Worm (Caenorhabditis elegans) whole organism, L1 larva: Measurements from ENCODE around the gene T01G5.7.

ENCODE experiments used
- C34B4.2 ChIP-seq: sonication (generic microtip); optimal IDR thresholded peaks from 2 replicates; lab custom pipeline; 2017; ENCODE audit warnings: mild to moderate bottlenecking, missing genetic modification characterization, missing compliant biosample characterization
- Y116A8C.19 ChIP-seq: sonication (generic microtip); optimal IDR thresholded peaks from 2 replicates; lab custom pipeline; 2016; ENCODE audit warnings: missing compliant biosample characterization, missing genetic modification characterization, borderline replicate concordance
- aly-2 ChIP-seq: fragments of 150-350 bp; optimal IDR thresholded peaks from 2 replicates; lab custom pipeline; 2014; ENCODE audit warnings: missing biosample characterization, missing genetic modification characterization
- blmp-1 ChIP-seq: fragments of 150-350 bp; optimal IDR thresholded peaks from 2 replicates; lab custom pipeline; 2014; ENCODE audit warnings: missing biosample characterization, missing genetic modification characterization
- ceh-63 ChIP-seq: fragments of 200-800 bp; sonication (Bioruptor generic); optimal IDR thresholded peaks from 2 replicates; lab custom pipeline; 2018; ENCODE audit warnings: mild to moderate bottlenecking, missing genetic modification characterization, missing compliant biosample characterization
- ceh-82 ChIP-seq, 3 experiments: fragments of 150-350 bp in 1 of 3; sonication (generic microtip) in 2 of 3; optimal IDR thresholded peaks; 2 replicates each; lab custom pipeline; 2014 to 2017; ENCODE audit warnings: missing biosample characterization in 3 of 3, missing genetic modification characterization in 3 of 3
- ces-1 ChIP-seq: fragments of 150-350 bp; optimal IDR thresholded peaks from 2 replicates; lab custom pipeline; 2014; ENCODE audit warnings: missing biosample characterization, missing genetic modification reagents, missing genetic modification characterization
- efl-1 ChIP-seq, 4 experiments: fragments of 150-350 bp; optimal IDR thresholded peaks in 3 of 4; peaks in 1 of 4; 1 replicate in 1 of 4; 2 replicates in 3 of 4; lab custom pipeline; 2014; ENCODE audit warnings: missing biosample characterization in 2 of 4, missing genetic modification characterization in 2 of 4, missing genetic modification reagents in 2 of 4
- egl-27 ChIP-seq, 2 experiments: fragments of 150-350 bp in 1 of 2; sonication (generic microtip); optimal IDR thresholded peaks; 3 replicates each; lab custom pipeline; 2017 to 2018; ENCODE audit warnings: missing biosample characterization in 2 of 2, missing genetic modification characterization in 2 of 2, missing genetic modification reagents in 2 of 2
- ets-5 ChIP-seq: fragments of 200-800 bp; sonication (Bioruptor generic); IDR thresholded peaks from 2 replicates; pipeline ENCODE4 v1.3.6; 2022; ENCODE audit warnings: missing genetic modification characterization, missing compliant biosample characterization
- fkh-10 ChIP-seq: sonication (generic microtip); optimal IDR thresholded peaks from 2 replicates; lab custom pipeline; 2017; ENCODE audit warnings: missing biosample characterization, missing genetic modification reagents, missing genetic modification characterization
- hlh-17 ChIP-seq: fragments of 200-800 bp; sonication (Bioruptor generic); optimal IDR thresholded peaks from 2 replicates; lab custom pipeline; 2018; ENCODE audit warnings: missing genetic modification characterization, mild to moderate bottlenecking, missing compliant biosample characterization, moderate library complexity, borderline replicate concordance
- irx-1 ChIP-seq: sonication (generic microtip); optimal IDR thresholded peaks from 2 replicates; lab custom pipeline; 2016; ENCODE audit warnings: missing genetic modification characterization, missing compliant biosample characterization
- jun-1 ChIP-seq: fragments of 150-350 bp; optimal IDR thresholded peaks from 2 replicates; lab custom pipeline; 2014; ENCODE audit warnings: missing biosample characterization, missing genetic modification reagents, missing genetic modification characterization
- lin-13 ChIP-seq: fragments of 150-350 bp; optimal IDR thresholded peaks from 2 replicates; lab custom pipeline; 2014; ENCODE audit warnings: missing biosample characterization, missing genetic modification reagents, missing genetic modification characterization
- lin-14 ChIP-seq: fragments of 200-800 bp; sonication (Bioruptor generic); optimal IDR thresholded peaks from 2 replicates; lab custom pipeline; 2018; ENCODE audit warnings: mild to moderate bottlenecking, missing genetic modification characterization, moderate library complexity, missing compliant biosample characterization
- lin-35 ChIP-seq, 2 experiments: fragments of 150-350 bp; optimal IDR thresholded peaks; 2 replicates each; lab custom pipeline; 2014; ENCODE audit warnings: missing biosample characterization in 2 of 2, missing genetic modification characterization in 2 of 2, missing genetic modification reagents in 2 of 2
- lin-39 ChIP-seq: fragments of 150-350 bp; optimal IDR thresholded peaks from 2 replicates; lab custom pipeline; 2014; ENCODE audit warnings: missing biosample characterization, missing genetic modification reagents, missing genetic modification characterization
- lir-3 ChIP-seq: sonication (generic microtip); optimal IDR thresholded peaks from 2 replicates; lab custom pipeline; 2016; ENCODE audit warnings: mild to moderate bottlenecking, missing genetic modification characterization, moderate library complexity, missing compliant biosample characterization; ENCODE audit not compliant: poor library complexity
- mdl-1 ChIP-seq, 2 experiments: fragments of 150-350 bp; optimal IDR thresholded peaks; 2 replicates each; lab custom pipeline; 2014 to 2017; ENCODE audit warnings: missing biosample characterization in 2 of 2, missing genetic modification characterization in 2 of 2, inconsistent platforms in 1 of 2
- mef-2 ChIP-seq: fragments of 150-350 bp; optimal IDR thresholded peaks from 2 replicates; lab custom pipeline; 2014; ENCODE audit warnings: missing biosample characterization, missing genetic modification characterization
- mep-1 ChIP-seq: fragments of 150-350 bp; optimal IDR thresholded peaks from 2 replicates; lab custom pipeline; 2014; ENCODE audit warnings: missing biosample characterization, missing genetic modification characterization
- nhr-11 ChIP-seq: fragments of 150-350 bp; optimal IDR thresholded peaks from 2 replicates; lab custom pipeline; 2014; ENCODE audit warnings: missing biosample characterization, missing genetic modification characterization
- nhr-19 ChIP-seq: fragments of 200-800 bp; sonication (Bioruptor generic); conservative IDR thresholded peaks from 2 replicates; pipeline ENCODE4 v1.3.6; 2022; ENCODE audit warnings: missing genetic modification characterization, missing compliant biosample characterization
- nhr-47 ChIP-seq: sonication (generic microtip); optimal IDR thresholded peaks from 2 replicates; lab custom pipeline; 2016; ENCODE audit warnings: mild to moderate bottlenecking, missing genetic modification characterization, moderate library complexity, missing compliant biosample characterization
- nhr-71 ChIP-seq: sonication (generic microtip); optimal IDR thresholded peaks from 2 replicates; lab custom pipeline; 2016; ENCODE audit warnings: mild to moderate bottlenecking, missing genetic modification characterization, moderate library complexity, missing compliant biosample characterization
- nhr-76 ChIP-seq: sonication (generic microtip); optimal IDR thresholded peaks from 2 replicates; lab custom pipeline; 2017; ENCODE audit warnings: missing biosample characterization, missing genetic modification characterization
- nhr-77 ChIP-seq: fragments of 150-350 bp; optimal IDR thresholded peaks from 2 replicates; lab custom pipeline; 2014; ENCODE audit warnings: missing biosample characterization, missing genetic modification characterization
- nhr-85 ChIP-seq: sonication (generic microtip); peaks from one replicate; lab custom pipeline; 2016; ENCODE audit warnings: missing genetic modification characterization, inconsistent platforms, missing compliant biosample characterization
- nhr-90 ChIP-seq: sonication (generic microtip); optimal IDR thresholded peaks from 2 replicates; lab custom pipeline; 2016; ENCODE audit warnings: mild to moderate bottlenecking, missing genetic modification characterization, missing compliant biosample characterization; ENCODE audit not compliant: poor library complexity
- pax-3 ChIP-seq: fragments of 200-800 bp; sonication (Bioruptor generic); optimal IDR thresholded peaks from 2 replicates; lab custom pipeline; 2018; ENCODE audit warnings: mild to moderate bottlenecking, missing genetic modification characterization, moderate library complexity, missing compliant biosample characterization
- pqm-1 ChIP-seq: sonication (generic microtip); optimal IDR thresholded peaks from 3 replicates; lab custom pipeline; 2017; ENCODE audit warnings: missing biosample characterization, missing genetic modification characterization
- rnt-1 ChIP-seq: sonication (generic microtip); optimal IDR thresholded peaks from 2 replicates; lab custom pipeline; 2016; ENCODE audit warnings: mild to moderate bottlenecking, missing genetic modification characterization, moderate library complexity, missing compliant biosample characterization
- snpc-4 ChIP-seq: fragments of 150-350 bp; optimal IDR thresholded peaks from 2 replicates; lab custom pipeline; 2014; ENCODE audit warnings: missing biosample characterization, missing genetic modification characterization
- snu-23 ChIP-seq: sonication (generic microtip); optimal IDR thresholded peaks from 2 replicates; lab custom pipeline; 2016; ENCODE audit warnings: missing genetic modification characterization, missing compliant biosample characterization
- sptf-1 ChIP-seq: fragments of 150-350 bp; optimal IDR thresholded peaks from 2 replicates; lab custom pipeline; 2014; ENCODE audit warnings: missing biosample characterization, missing genetic modification characterization
- sup-37 ChIP-seq: fragments of 200-800 bp; sonication (Bioruptor generic); optimal IDR thresholded peaks from 2 replicates; lab custom pipeline; 2018; ENCODE audit warnings: mild to moderate bottlenecking, missing genetic modification characterization, missing compliant biosample characterization
- tbx-2 ChIP-seq: sonication (generic microtip); optimal IDR thresholded peaks from 2 replicates; lab custom pipeline; 2016; ENCODE audit warnings: missing genetic modification characterization, missing compliant biosample characterization
- unc-62 ChIP-seq: fragments of 150-350 bp; optimal IDR thresholded peaks from 2 replicates; lab custom pipeline; 2014; ENCODE audit warnings: missing biosample characterization, missing genetic modification reagents, missing genetic modification characterization
- unc-98 ChIP-seq: fragments of 200-800 bp; sonication (Bioruptor generic); IDR thresholded peaks from 2 replicates; pipeline ENCODE4 v1.3.6; 2022; ENCODE audit warnings: missing genetic modification characterization, missing compliant biosample characterization

The T01G5.7 gene

ce11 chrV:15065068-15065744, 46.6 kb upstream of the T01G5.7 start, which contains the start of gene C25D7.9 (continued):
- no peak for TF ChIP-seq mef-2 (tag; lab: Kevin White, UChicago)
- no peak for TF ChIP-seq nhr-90
- TF ChIP-seq blmp-1 (tag; lab: Kevin White, UChicago), result no peak
- no peak for TF ChIP-seq hlh-17 (GFP tag; lab: Kevin White, UChicago)
- TF ChIP-seq nhr-19 (GFP tag; lab: Robert Waterston, UW), result peak; percentile 24; the same call in 1 of the 2 replicates
- TF ChIP-seq nhr-76, result no peak
- TF ChIP-seq sup-37 (GFP tag; lab: Kevin White, UChicago), result no peak
- peak; percentile 15 for TF ChIP-seq tbx-2
- TF ChIP-seq ets-5 (GFP tag; lab: Robert Waterston, UW), result no peak
- TF ChIP-seq pax-3, result peak; percentile 9
- TF ChIP-seq ceh-82 (tag; optimal IDR thresholded peaks at IDR 0.05; lab: Kevin White, UChicago), result peak in 1 of 3 experiments; percentile 32
- TF ChIP-seq nhr-77 (tag; lab: Kevin White, UChicago), result no peak
- no peak for TF ChIP-seq nhr-11 (tag; lab: Kevin White, UChicago)
- no peak for TF ChIP-seq ces-1 (GFP tag; lab: Kevin White, UChicago)
- TF ChIP-seq rnt-1 (tag; lab: Kevin White, UChicago), result peak; percentile 72
- TF ChIP-seq lir-3 (tag; lab: Kevin White, UChicago), result no peak
- TF ChIP-seq egl-27 (tag; optimal IDR thresholded peaks at IDR 0.05; lab: Kevin White, UChicago), result no peak
- no peak for TF ChIP-seq mdl-1 (tag; optimal IDR thresholded peaks at IDR 0.05; lab: Kevin White, UChicago)
- no peak for TF ChIP-seq pqm-1 (tag; lab: Kevin White, UChicago)
- no peak for TF ChIP-seq Y116A8C.19 (tag; lab: Kevin White, UChicago)
- TF ChIP-seq unc-62 (GFP tag; lab: Kevin White, UChicago), result no peak
- no peak for TF ChIP-seq sptf-1 (tag; lab: Kevin White, UChicago)
- TF ChIP-seq aly-2 (tag; lab: Kevin White, UChicago), result no peak
- peak; percentile 18 for TF ChIP-seq mep-1 (tag; lab: Kevin White, UChicago)
- TF ChIP-seq lin-13, result peak; percentile 32
- TF ChIP-seq jun-1 (tag; lab: Kevin White, UChicago), result no peak
- peak; percentile 70 for TF ChIP-seq nhr-85
- TF ChIP-seq lin-39 (tag; lab: Kevin White, UChicago), result no peak
- TF ChIP-seq ceh-63, result no peak
- peak; percentile 46 for TF ChIP-seq snu-23 (GFP tag; lab: Kevin White, UChicago)
- TF ChIP-seq nhr-71, result peak; percentile 48
- TF ChIP-seq fkh-10, result no peak
- no peak for TF ChIP-seq irx-1 (tag; lab: Kevin White, UChicago)
- TF ChIP-seq unc-98 (GFP tag; lab: Robert Waterston, UW), result no peak
- TF ChIP-seq lin-14 (GFP tag; lab: Kevin White, UChicago), result peak; percentile 55
- no peak for TF ChIP-seq nhr-47
- TF ChIP-seq C34B4.2 (tag; lab: Kevin White, UChicago), result no peak
- TF ChIP-seq snpc-4, result no peak

DNA sequence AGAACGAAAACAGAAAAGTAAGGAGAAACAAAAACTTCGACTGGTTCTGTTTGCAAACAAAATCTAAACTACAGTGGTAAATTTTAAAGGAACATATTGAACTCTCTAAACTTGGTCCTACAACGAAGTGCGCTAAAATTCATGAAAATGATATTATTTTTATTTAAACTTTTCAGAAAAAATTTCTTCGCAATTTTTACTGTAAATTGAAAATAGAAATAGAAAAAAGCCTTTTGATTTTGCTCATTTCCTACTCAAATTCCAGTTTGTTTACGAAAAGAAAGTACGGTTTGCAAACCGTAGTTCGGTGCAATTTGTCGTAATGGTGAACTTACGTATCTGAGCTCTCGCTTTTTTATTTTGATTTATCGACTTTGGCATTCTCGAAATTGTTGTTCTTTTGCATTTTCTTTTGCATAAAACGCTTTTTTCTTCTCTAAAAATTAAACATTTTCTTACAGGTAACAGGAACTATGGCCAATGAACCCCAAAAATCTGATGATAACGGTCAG, 45.9 kb upstream of the T01G5.7 start, which contains the start of gene otub-1:
otub-1 (plus strand) TSS at position 462 of the 512 bp plus-strand sequence.
- TF ChIP-seq lin-35 (GFP tag; optimal IDR thresholded peaks at IDR 0.05; lab: Kevin White, UChicago) (no peak), efl-1 (optimal IDR thresholded peaks at IDR 0.05; lab: Kevin White, UChicago) (no peak), efl-1 (GFP tag; optimal IDR thresholded peaks at IDR 0.05 in 1 of 2; lab: Kevin White, UChicago) (peak in 1 of 2 experiments; percentile 13)
